Fruit fly (Drosophila melanogaster) whole organism, adult: ENCODE results near the gene CG31131.

Experiments used
- CG12768 ChIP-seq: fragments of 200-800 bp; sonication (Bioruptor generic); optimal IDR thresholded peaks from 2 replicates; lab custom pipeline; 2017; ENCODE audit warnings: missing biosample characterization, missing genetic modification characterization, mild to moderate bottlenecking, moderate library complexity, missing genetic modification reagents
- CG5204 ChIP-seq: fragments of 200-800 bp; sonication (Bioruptor generic); optimal IDR thresholded peaks from 2 replicates; lab custom pipeline; 2016; ENCODE audit warnings: missing biosample characterization, missing genetic modification characterization
- CG7045 ChIP-seq: fragments of 200-800 bp; sonication (Bioruptor generic); optimal IDR thresholded peaks from 2 replicates; lab custom pipeline; 2017; ENCODE audit warnings: missing biosample characterization, mild to moderate bottlenecking, missing genetic modification characterization
- Mnt ChIP-seq: fragments of 200-800 bp; sonication (Bioruptor generic); optimal IDR thresholded peaks from 2 replicates; lab custom pipeline; 2016; ENCODE audit warnings: missing biosample characterization, mild to moderate bottlenecking, missing genetic modification characterization
- ovo ChIP-seq: fragments of 200-800 bp; sonication (Bioruptor generic); optimal IDR thresholded peaks from 2 replicates; lab custom pipeline; 2016; ENCODE audit warnings: missing biosample characterization, missing genetic modification characterization
- tj ChIP-seq: fragments of 200-800 bp; sonication (Bioruptor generic); optimal IDR thresholded peaks from 3 replicates; lab custom pipeline; 2017; ENCODE audit warnings: missing biosample characterization, mild to moderate bottlenecking, missing genetic modification characterization, moderate library complexity
- toe ChIP-seq: fragments of 200-800 bp; sonication (Bioruptor generic); optimal IDR thresholded peaks from 2 replicates; lab custom pipeline; 2016; ENCODE audit warnings: missing biosample characterization, missing genetic modification characterization

- TF ChIP-seq CG5204 (peak; percentile 48), tj (GFP tag; lab: Kevin White, UChicago) (peak; percentile 16), Mnt (GFP tag; lab: Kevin White, UChicago) (peak; percentile 75), ovo (GFP tag; lab: Kevin White, UChicago) (no peak), CG7045 (GFP tag; lab: Kevin White, UChicago) (peak; percentile 14), toe (GFP tag; lab: Kevin White, UChicago) (peak; percentile 76), CG12768 (GFP tag; lab: Kevin White, UChicago) (peak; percentile 45)
Observed at dm6 chr3R:27925000-27925970, 37.7 kb downstream of the CG31131 start, which contains the start of gene mino.
